Worm (Caenorhabditis elegans) whole organism, L1 larva: Measurements from ENCODE around the gene C14A6.8.

Experiments
- grh-1 ChIP-seq: fragments of 200-800 bp; sonication (Bioruptor generic); IDR thresholded peaks from 2 replicates; pipeline ENCODE4 v1.3.6; 2022; ENCODE audit warnings: missing genetic modification reagents, missing genetic modification characterization, missing compliant biosample characterization
- unc-130 ChIP-seq: fragments of 150-350 bp; optimal IDR thresholded peaks from 2 replicates; lab custom pipeline; 2017; ENCODE audit warnings: missing biosample characterization, missing genetic modification characterization, inconsistent platforms
- ztf-11 ChIP-seq, 2 experiments: sonication (generic microtip); optimal IDR thresholded peaks; 2 replicates each; lab custom pipeline; 2016 to 2017; ENCODE audit warnings: missing genetic modification characterization in 2 of 2, missing biosample characterization in 1 of 2, missing compliant biosample characterization in 1 of 2

- TF ChIP-seq unc-130 (tag; lab: Kevin White, UChicago) = no peak
- TF ChIP-seq ztf-11 (tag; optimal IDR thresholded peaks at IDR 0.05; lab: Kevin White, UChicago) = no peak
- no peak for TF ChIP-seq grh-1 (GFP tag; lab: Robert Waterston, UW)
These were observed 17.7 kb upstream of the C14A6.8 start, which contains the start of gene clec-246 for ce11 chrV:18189181-18189580.
